Fruit fly (Drosophila melanogaster) whole organism, wandering third instar larva: ENCODE results near the gene CG2124.
A peak's percentile ranks its signal among the peaks of the same experiment; 100 is the strongest.

Source experiments
- Abd-B ChIP-seq: fragments of >200 bp; optimal IDR thresholded peaks from 2 replicates; lab custom pipeline; 2017; ENCODE audit warnings: missing biosample characterization, missing genetic modification characterization
- CG32264 ChIP-seq: fragments of 200-800 bp; sonication (Bioruptor generic); optimal IDR thresholded peaks from 2 replicates; lab custom pipeline; 2016; ENCODE audit warnings: missing biosample characterization, missing genetic modification characterization
- CG9705 ChIP-seq: fragments of 200-800 bp; sonication (Bioruptor generic); optimal IDR thresholded peaks from 2 replicates; lab custom pipeline; 2018; ENCODE audit warnings: missing biosample characterization, mild to moderate bottlenecking, missing genetic modification characterization
- CrebA ChIP-seq: fragments of 200-800 bp; sonication (Bioruptor generic); optimal IDR thresholded peaks from 2 replicates; lab custom pipeline; 2016; ENCODE audit warnings: missing biosample characterization, mild to moderate bottlenecking, missing genetic modification characterization, borderline replicate concordance
- Dfd ChIP-seq: fragments of >200 bp; optimal IDR thresholded peaks from 2 replicates; lab custom pipeline; 2017; ENCODE audit warnings: missing biosample characterization, missing genetic modification characterization
- Dif ChIP-seq: fragments of 200-275, 200-300 bp; sonication (Bioruptor generic); optimal IDR thresholded peaks from 2 replicates; lab custom pipeline; 2018; ENCODE audit warnings: missing biosample characterization, missing genetic modification characterization; ENCODE audit not compliant: partially characterized antibody
- GATAd ChIP-seq: sonication (Bioruptor generic); optimal IDR thresholded peaks from 2 replicates; lab custom pipeline; 2016; ENCODE audit warnings: missing biosample characterization, missing genetic modification characterization
- HLH106 ChIP-seq: fragments of 200-800 bp; optimal IDR thresholded peaks from 3 replicates; lab custom pipeline; 2019; ENCODE audit warnings: missing biosample characterization, mild to moderate bottlenecking, missing genetic modification characterization, moderate library complexity
- Hnf4 ChIP-seq: fragments of 200-800 bp; sonication (Bioruptor generic); optimal IDR thresholded peaks from 2 replicates; lab custom pipeline; 2016; ENCODE audit warnings: missing biosample characterization, mild to moderate bottlenecking, missing genetic modification characterization
- Hr78 ChIP-seq: fragments of >200 bp; optimal IDR thresholded peaks from 2 replicates; lab custom pipeline; 2017; ENCODE audit warnings: missing biosample characterization, missing genetic modification characterization
- Hr83 ChIP-seq: fragments of 200-300 bp; sonication (Bioruptor generic); optimal IDR thresholded peaks from 2 replicates; lab custom pipeline; 2016; ENCODE audit warnings: missing biosample characterization, mild to moderate bottlenecking, missing genetic modification characterization, moderate library complexity; ENCODE audit not compliant: poor library complexity, severe bottlenecking
- Jra ChIP-seq: sonication (Bioruptor generic); optimal IDR thresholded peaks from 2 replicates; lab custom pipeline; 2016; ENCODE audit warnings: missing biosample characterization, missing genetic modification characterization
- Mio ChIP-seq: sonication (Bioruptor generic); optimal IDR thresholded peaks from 2 replicates; lab custom pipeline; 2016; ENCODE audit warnings: missing biosample characterization, missing genetic modification characterization
- Myc ChIP-seq: fragments of >200 bp; optimal IDR thresholded peaks from 2 replicates; lab custom pipeline; 2017
- N ChIP-seq: fragments of >200 bp; optimal IDR thresholded peaks from 2 replicates; lab custom pipeline; 2018; ENCODE audit warnings: missing biosample characterization, missing external identifiers, missing genetic modification characterization
- OdsH ChIP-seq: fragments of 200-800 bp; sonication (Bioruptor generic); optimal IDR thresholded peaks from 2 replicates; lab custom pipeline; 2016; ENCODE audit warnings: missing biosample characterization, mild to moderate bottlenecking, missing genetic modification characterization
- Rel ChIP-seq, 2 experiments: fragments of 200-800 bp; sonication (Bioruptor generic) in 1 of 2; optimal IDR thresholded peaks; 2 replicates in 1 of 2; 3 replicates in 1 of 2; lab custom pipeline; 2016 to 2019; ENCODE audit warnings: mild to moderate bottlenecking in 2 of 2, missing biosample characterization in 2 of 2, missing genetic modification characterization in 2 of 2, moderate library complexity in 1 of 2
- Sp1 ChIP-seq: fragments of 200-800 bp; sonication (Bioruptor generic); optimal IDR thresholded peaks from 3 replicates; lab custom pipeline; 2019; ENCODE audit warnings: missing biosample characterization, mild to moderate bottlenecking, missing genetic modification characterization, moderate library complexity
- Vsx2 ChIP-seq: fragments of 200-300, 225-300 bp; sonication (Bioruptor generic); optimal IDR thresholded peaks from 2 replicates; lab custom pipeline; 2018; ENCODE audit warnings: missing biosample characterization, missing genetic modification characterization; ENCODE audit not compliant: partially characterized antibody
- br ChIP-seq: fragments of 200-800 bp; sonication (Bioruptor generic); optimal IDR thresholded peaks from 2 replicates; lab custom pipeline; 2016; ENCODE audit warnings: missing biosample characterization, missing genetic modification characterization
- brk ChIP-seq: fragments of 200-800 bp; sonication (Bioruptor generic); optimal IDR thresholded peaks from 2 replicates; lab custom pipeline; 2016; ENCODE audit warnings: missing biosample characterization, mild to moderate bottlenecking, missing genetic modification characterization
- dl ChIP-seq, 2 experiments: fragments of 175-275, 200-275 bp in 1 of 2; fragments of 200-275 bp in 1 of 2; sonication (Bioruptor generic); optimal IDR thresholded peaks; lab custom pipeline; 2018; ENCODE audit warnings: mild to moderate bottlenecking in 2 of 2, missing biosample characterization in 2 of 2, missing genetic modification characterization in 2 of 2, moderate library complexity in 2 of 2; ENCODE audit not compliant: partially characterized antibody in 2 of 2, insufficient read depth in 1 of 2
- dmrt93B ChIP-seq: fragments of 200-800 bp; sonication (Bioruptor generic); optimal IDR thresholded peaks from 2 replicates; lab custom pipeline; 2018; ENCODE audit warnings: missing biosample characterization, mild to moderate bottlenecking, missing genetic modification characterization
- dsf ChIP-seq: sonication (Bioruptor generic); optimal IDR thresholded peaks from 2 replicates; lab custom pipeline; 2016; ENCODE audit warnings: missing biosample characterization, missing genetic modification characterization, borderline replicate concordance
- ey ChIP-seq: fragments of 200-800 bp; sonication (Bioruptor generic); optimal IDR thresholded peaks from 2 replicates; lab custom pipeline; 2016; ENCODE audit warnings: missing biosample characterization, missing genetic modification characterization
- foxo ChIP-seq, 2 experiments: fragments of 200-800 bp; sonication (Bioruptor generic); optimal IDR thresholded peaks; 2 replicates in 1 of 2; 3 replicates in 1 of 2; lab custom pipeline; 2016 to 2017; ENCODE audit warnings: missing biosample characterization in 2 of 2, missing genetic modification characterization in 2 of 2
- fru ChIP-seq: fragments of 200-800 bp; sonication (Bioruptor generic); optimal IDR thresholded peaks from 3 replicates; lab custom pipeline; 2016; ENCODE audit warnings: missing biosample characterization, mild to moderate bottlenecking, missing genetic modification characterization
- h ChIP-seq: fragments of 200-800 bp; sonication (Bioruptor generic); optimal IDR thresholded peaks from 3 replicates; lab custom pipeline; 2016; ENCODE audit warnings: missing biosample characterization, mild to moderate bottlenecking, missing genetic modification characterization
- jim ChIP-seq: fragments of 175-275, 200-325 bp; sonication (Bioruptor generic); optimal IDR thresholded peaks from 2 replicates; lab custom pipeline; 2016; ENCODE audit warnings: missing biosample characterization, mild to moderate bottlenecking, missing genetic modification characterization
- lola ChIP-seq: fragments of >200 bp; optimal IDR thresholded peaks from 2 replicates; lab custom pipeline; 2017; ENCODE audit warnings: missing biosample characterization, missing genetic modification characterization
- pan ChIP-seq: fragments of >200 bp; optimal IDR thresholded peaks from 2 replicates; lab custom pipeline; 2017
- psq ChIP-seq: fragments of 200-800 bp; sonication (Bioruptor generic); optimal IDR thresholded peaks from 3 replicates; lab custom pipeline; 2017; ENCODE audit warnings: missing biosample characterization, mild to moderate bottlenecking, missing genetic modification characterization, moderate library complexity
- rgr ChIP-seq: fragments of 200-800 bp; sonication (Bioruptor generic); optimal IDR thresholded peaks from 3 replicates; lab custom pipeline; 2016; ENCODE audit warnings: missing biosample characterization, mild to moderate bottlenecking, missing genetic modification characterization
- sage ChIP-seq: fragments of 200-800 bp; sonication (Bioruptor generic); optimal IDR thresholded peaks from 2 replicates; lab custom pipeline; 2016; ENCODE audit warnings: missing biosample characterization, mild to moderate bottlenecking, missing genetic modification characterization
- sv ChIP-seq: fragments of 200-800 bp; sonication (Bioruptor generic); optimal IDR thresholded peaks from 3 replicates; lab custom pipeline; 2016; ENCODE audit warnings: missing biosample characterization, missing genetic modification characterization
- tai ChIP-seq: sonication (Bioruptor generic); optimal IDR thresholded peaks from 2 replicates; lab custom pipeline; 2016; ENCODE audit warnings: missing biosample characterization, missing genetic modification characterization
- usp ChIP-seq: fragments of >200 bp; optimal IDR thresholded peaks from 2 replicates; lab custom pipeline; 2017; ENCODE audit warnings: missing biosample characterization, missing genetic modification characterization
- woc ChIP-seq: sonication (Bioruptor generic); optimal IDR thresholded peaks from 2 replicates; lab custom pipeline; 2016; ENCODE audit warnings: missing biosample characterization, mild to moderate bottlenecking, missing genetic modification characterization

Gene CG2124

DNA sequence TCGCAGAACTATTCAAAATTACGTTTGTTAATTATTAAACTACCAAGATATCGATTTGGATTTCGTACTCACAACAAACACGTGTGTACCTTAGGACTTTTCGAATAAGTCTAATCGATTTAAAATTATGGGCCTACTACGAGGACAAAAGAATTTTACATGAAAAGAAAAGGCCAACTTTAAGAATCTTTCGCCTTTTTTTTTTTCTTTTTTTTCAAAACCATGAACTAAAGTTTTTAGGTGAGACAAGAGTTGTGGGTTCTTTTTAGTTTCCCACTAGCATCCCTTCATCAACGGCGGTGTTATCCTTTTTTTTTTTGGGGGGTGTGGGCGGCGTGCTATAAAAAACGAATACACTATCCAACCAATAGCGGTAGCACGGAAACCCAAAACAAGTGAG lies 29.4 kb upstream of the CG2124 start, which contains the start of gene CG15296:
Gene CG15296 (minus strand): TSS at position 101 of the 400 bp plus-strand sequence.
- no peak for TF ChIP-seq sv

- TF ChIP-seq pan (lab: Kevin White, UChicago) (no peak), rgr (GFP tag; lab: Kevin White, UChicago) (peak; percentile 24), Sp1 (GFP tag; lab: Kevin White, UChicago) (peak; percentile 28), CrebA (GFP tag; lab: Kevin White, UChicago) (no peak), dl (GFP tag; optimal IDR thresholded peaks at IDR 0.05; lab: Kevin White, UChicago; ENCODE audit: insufficient read depth in 1 of 2, partially characterized antibody in 2 of 2) (no peak), N (no peak), woc (GFP tag; lab: Kevin White, UChicago) (peak; percentile 56), CG9705 (no peak), fru (peak; percentile 75), sage (GFP tag; lab: Kevin White, UChicago) (no peak), sv (peak; percentile 5), brk (no peak), Dif (GFP tag; lab: Kevin White, UChicago) (no peak), Hr83 (no peak), Rel (GFP tag; optimal IDR thresholded peaks at IDR 0.05; lab: Kevin White, UChicago) (no peak), Rel (tag; optimal IDR thresholded peaks at IDR 0.05; lab: Kevin White, UChicago) (no peak), Myc (lab: Kevin White, UChicago) (no peak), OdsH (GFP tag; lab: Kevin White, UChicago) (no peak), dsf (GFP tag; lab: Kevin White, UChicago) (no peak), dmrt93B (no peak), tai (no peak), Jra (no peak), Mio (GFP tag; lab: Kevin White, UChicago) (no peak), GATAd (GFP tag; lab: Kevin White, UChicago) (no peak), usp (no peak), Hnf4 (GFP tag; lab: Kevin White, UChicago) (no peak), ey (GFP tag; lab: Kevin White, UChicago) (peak; percentile 51), CG32264 (GFP tag; lab: Kevin White, UChicago) (no peak), br (GFP tag; lab: Kevin White, UChicago) (peak; percentile 18), Dfd (no peak), foxo (GFP tag; optimal IDR thresholded peaks at IDR 0.05; lab: Kevin White, UChicago) (peak in 1 of 2 experiments; percentile 70), psq (GFP tag; lab: Kevin White, UChicago) (peak; percentile 21), Abd-B (GFP tag; lab: Kevin White, UChicago) (no peak), Hr78 (GFP tag; lab: Kevin White, UChicago) (no peak), jim (GFP tag; lab: Kevin White, UChicago) (no peak), h (peak; percentile 50), lola (GFP tag; lab: Kevin White, UChicago) (no peak), Vsx2 (GFP tag; lab: Kevin White, UChicago) (no peak), HLH106 (tag; lab: Kevin White, UChicago) (peak; percentile 38)
Measured at dm6 chrX:10570142-10570756, 25.7 kb upstream of the CG2124 start.

DNA sequence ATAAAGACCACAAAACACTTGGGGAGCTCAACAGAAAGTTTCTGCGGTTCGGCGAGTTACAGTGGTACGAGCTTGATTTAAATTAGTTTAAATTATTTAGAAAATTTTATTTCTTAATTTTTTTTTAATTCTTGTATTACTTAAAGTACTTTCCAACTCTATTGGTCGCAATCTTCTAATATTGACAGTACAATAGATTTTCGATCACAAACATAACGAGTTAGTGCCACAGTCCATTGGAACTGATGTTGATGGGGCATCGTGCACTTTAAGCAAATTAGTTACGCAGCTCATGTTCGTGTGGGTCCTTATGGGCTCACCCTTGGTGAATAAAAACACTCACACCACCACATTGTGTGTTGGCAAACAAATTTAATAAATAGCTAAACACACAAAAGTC lies 22.4 kb upstream of the CG2124 start:
- TF ChIP-seq h (peak; percentile 18), rgr (GFP tag; lab: Kevin White, UChicago) (peak; percentile 14), sv (peak; percentile 7), GATAd (GFP tag; lab: Kevin White, UChicago) (no peak), fru (peak; percentile 27), Dfd (no peak), foxo (GFP tag; optimal IDR thresholded peaks at IDR 0.05; lab: Kevin White, UChicago) (peak in 1 of 2 experiments; percentile 5), Hr83 (no peak), psq (GFP tag; lab: Kevin White, UChicago) (peak; percentile 5), Dif (GFP tag; lab: Kevin White, UChicago) (no peak)
